Worm (Caenorhabditis elegans): ENCODE data around the gene T23G5.3.
A peak's percentile ranks its signal among the peaks of the same experiment; 100 is the strongest.

The T23G5.3 gene

ce11 chrIII:9239983-9240382 is 8.9 kb upstream of the T23G5.3 start, which contains the start of gene saeg-2:
saeg-2 (plus strand) TSS chrIII:9240363.
- TF ChIP-seq mab-9 (GFP tag; IDR thresholded peaks at IDR 0.05) (no peak), fkh-10 (GFP tag; optimal IDR thresholded peaks at IDR 0.05) (no peak), rnt-1 (tag; optimal IDR thresholded peaks at IDR 0.05) (peak; percentile 12), mef-2 (tag; optimal IDR thresholded peaks at IDR 0.05) (no peak), sox-4 (tag; optimal IDR thresholded peaks at IDR 0.05) (no peak), nhr-237 (tag; optimal IDR thresholded peaks at IDR 0.05) (no peak), egl-27 (tag; optimal IDR thresholded peaks at IDR 0.05) (no peak), nhr-19 (GFP tag; conservative IDR thresholded peaks at IDR 0.05) (no peak), mdl-1 (tag; optimal IDR thresholded peaks at IDR 0.05) (peak in 1 of 2 experiments; percentile 27), xbp-1 (tag; optimal IDR thresholded peaks at IDR 0.05) (peak; percentile 3), snpc-4 (tag; optimal IDR thresholded peaks at IDR 0.05) (no peak), nhr-28 (tag; optimal IDR thresholded peaks at IDR 0.05) (no peak), ztf-4 (tag; optimal IDR thresholded peaks at IDR 0.05) (no peak), hlh-4 (tag; optimal IDR thresholded peaks at IDR 0.05) (no peak), grh-1 (GFP tag; IDR thresholded peaks at IDR 0.05) (no peak), nhr-11 (tag; optimal IDR thresholded peaks at IDR 0.05) (no peak), unc-62 (GFP tag; optimal IDR thresholded peaks at IDR 0.05) (no peak), lin-13 (GFP tag; optimal IDR thresholded peaks at IDR 0.05) (no peak), ztf-11 (tag; optimal IDR thresholded peaks at IDR 0.05) (no peak), hlh-17 (GFP tag; optimal IDR thresholded peaks at IDR 0.05; ENCODE audit: borderline replicate concordance) (no peak), pqm-1 (tag; optimal IDR thresholded peaks at IDR 0.05) (no peak), vab-15 (tag; optimal IDR thresholded peaks at IDR 0.05) (no peak), unc-130 (tag; optimal IDR thresholded peaks at IDR 0.05) (no peak), elt-3 (tag; optimal IDR thresholded peaks at IDR 0.05) (no peak), lin-14 (GFP tag; optimal IDR thresholded peaks at IDR 0.05) (peak; percentile 76), pag-3 (tag; optimal IDR thresholded peaks at IDR 0.05; ENCODE audit: borderline replicate concordance, insufficient read depth) (no peak), Y116A8C.19 (tag; optimal IDR thresholded peaks at IDR 0.05; ENCODE audit: borderline replicate concordance) (no peak), nhr-85 (tag) (peak; percentile 39), nhr-47 (tag; optimal IDR thresholded peaks at IDR 0.05) (peak; percentile 5), lin-35 (GFP tag; optimal IDR thresholded peaks at IDR 0.05) (peak; percentile 44 to 57), tbx-2 (tag; optimal IDR thresholded peaks at IDR 0.05) (peak; percentile 14), nhr-90 (tag; optimal IDR thresholded peaks at IDR 0.05; ENCODE audit: poor library complexity) (no peak), skn-1 (tag; optimal IDR thresholded peaks at IDR 0.05) (peak; percentile 5), zag-1 (tag; optimal IDR thresholded peaks at IDR 0.05) (no peak), ceh-88 (GFP tag; IDR thresholded peaks at IDR 0.05) (no peak), nhr-12 (tag; optimal IDR thresholded peaks at IDR 0.05) (no peak), isw-1 (GFP tag; IDR thresholded peaks at IDR 0.05) (no peak), aha-1 (tag; optimal IDR thresholded peaks at IDR 0.05) (no peak), hpl-2 (GFP tag; optimal IDR thresholded peaks at IDR 0.05) (no peak), irx-1 (tag; optimal IDR thresholded peaks at IDR 0.05) (no peak), aly-2 (tag; optimal IDR thresholded peaks at IDR 0.05) (no peak), unc-98 (GFP tag; IDR thresholded peaks at IDR 0.05) (no peak), fkh-4 (tag; optimal IDR thresholded peaks at IDR 0.05; ENCODE audit: borderline replicate concordance) (no peak), lir-3 (tag; optimal IDR thresholded peaks at IDR 0.05; ENCODE audit: poor library complexity) (no peak), dsc-1 (tag; optimal IDR thresholded peaks at IDR 0.05) (no peak), C04F5.9 (tag; optimal IDR thresholded peaks at IDR 0.05) (no peak), snu-23 (GFP tag; optimal IDR thresholded peaks at IDR 0.05) (peak; percentile 62), sptf-1 (tag; optimal IDR thresholded peaks at IDR 0.05) (no peak), fos-1 (tag; optimal IDR thresholded peaks at IDR 0.05) (no peak), nhr-84 (tag; optimal IDR thresholded peaks at IDR 0.05) (no peak), unc-30 (tag; optimal IDR thresholded peaks at IDR 0.05) (no peak), swsn-7 (tag; optimal IDR thresholded peaks at IDR 0.05) (peak; percentile 38), sup-37 (GFP tag; optimal IDR thresholded peaks at IDR 0.05) (no peak), zip-4 (GFP tag; optimal IDR thresholded peaks at IDR 0.05) (no peak)
